4 worm cellular contexts compared by ENCODE assay signal in the genomic region with DNA sequence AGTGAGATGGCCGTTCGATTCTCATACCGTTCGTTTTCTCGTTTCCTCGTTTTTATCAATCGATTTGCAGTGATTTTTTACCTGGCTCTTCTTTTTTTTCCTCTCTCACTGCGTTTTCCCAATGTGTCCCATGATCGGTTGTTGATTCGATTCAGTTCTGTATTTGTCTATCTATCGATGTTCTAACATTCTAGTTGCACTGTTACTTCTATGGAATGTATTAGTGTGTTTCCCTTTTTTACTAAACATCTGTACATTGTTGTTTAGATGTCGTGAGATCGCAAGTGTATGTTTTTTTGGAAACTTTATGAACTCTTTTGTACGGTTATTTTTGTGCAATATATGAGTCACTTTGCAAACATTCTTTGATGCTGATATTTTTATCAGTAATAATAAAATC.
TF ChIP-seq lines count a peak whose summit lies in the region.

No protein-coding gene starts in this region.

TF ChIP-seq in whole organism, L2 larva, 48 proteins besides CTCF, POLR2A, EP300 and RAD21:
- TF ChIP-seq nhr-129 (tag; optimal IDR thresholded peaks at IDR 0.05; lab: Kevin White, UChicago) (peak; percentile 12), lsy-2 (tag; optimal IDR thresholded peaks at IDR 0.05; lab: Kevin White, UChicago) (no peak)

TF ChIP-seq in whole organism, L3 larva, 47 proteins besides CTCF, POLR2A, EP300 and RAD21:
- TF ChIP-seq nhr-11 (tag; optimal IDR thresholded peaks at IDR 0.05; lab: Kevin White, UChicago) (no peak), pqm-1 (tag; optimal IDR thresholded peaks at IDR 0.05; lab: Kevin White, UChicago) (peak; percentile 37), zag-1 (tag; optimal IDR thresholded peaks at IDR 0.05; lab: Kevin White, UChicago) (no peak), fkh-2 (tag; optimal IDR thresholded peaks at IDR 0.05; lab: Kevin White, UChicago) (no peak), nhr-76 (tag; optimal IDR thresholded peaks at IDR 0.05; lab: Kevin White, UChicago) (no peak), elt-2 (tag; optimal IDR thresholded peaks at IDR 0.05; lab: Kevin White, UChicago) (peak; percentile 20), pha-4 (tag; optimal IDR thresholded peaks at IDR 0.05; lab: Kevin White, UChicago) (peak; percentile 60), nfya-1 (tag; optimal IDR thresholded peaks at IDR 0.05; lab: Kevin White, UChicago; ENCODE audit: insufficient read depth) (no peak), aly-2 (tag; optimal IDR thresholded peaks at IDR 0.05; lab: Kevin White, UChicago) (no peak), elt-1 (tag; optimal IDR thresholded peaks at IDR 0.05; lab: Kevin White, UChicago) (no peak)

TF ChIP-seq in whole organism, L4 larva, 104 proteins besides CTCF, POLR2A, EP300 and RAD21:
- TF ChIP-seq hlh-30 (tag; optimal IDR thresholded peaks at IDR 0.05; lab: Kevin White, UChicago; ENCODE audit: insufficient read depth) (peak; percentile 15), spr-3 (GFP tag; optimal IDR thresholded peaks at IDR 0.05; lab: Kevin White, UChicago) (no peak), zfp-3 (GFP tag; conservative IDR thresholded peaks at IDR 0.05; lab: Robert Waterston, UW) (no peak), nhr-28 (tag; optimal IDR thresholded peaks at IDR 0.05; lab: Kevin White, UChicago) (peak; percentile 50), daf-16 (GFP tag; optimal IDR thresholded peaks at IDR 0.05; lab: Kevin White, UChicago) (no peak), daf-16 (tag; optimal IDR thresholded peaks at IDR 0.05; lab: Kevin White, UChicago) (peak; percentile 53)
TF ChIP-seq in whole organism, L4 larva: peak in this region for 3.

TF ChIP-seq in whole organism, young adult, 124 proteins besides CTCF, POLR2A, EP300 and RAD21:
- no peak for TF ChIP-seq Y53G8AR.9 (GFP tag; conservative IDR thresholded peaks at IDR 0.05; lab: Robert Waterston, UW)
- no peak for TF ChIP-seq F22D6.2 (tag; optimal IDR thresholded peaks at IDR 0.05; lab: Kevin White, UChicago)
- TF ChIP-seq nhr-120 (GFP tag; IDR thresholded peaks at IDR 0.05; lab: Robert Waterston, UW) = 0 out of 2 replicates have a peak, but pooled peaks have one; percentile 8
- no peak for TF ChIP-seq fkh-3 (tag; optimal IDR thresholded peaks at IDR 0.05; lab: Kevin White, UChicago)
